Fruit fly (Drosophila melanogaster) whole organism, prepupa: ENCODE data around the gene Cubn2.
A peak's percentile ranks its signal among the peaks of the same experiment; 100 is the strongest.

Experiments used
- Blimp-1 ChIP-seq: fragments of 200-800 bp; sonication (Bioruptor generic); optimal IDR thresholded peaks from 3 replicates; lab custom pipeline; 2017; ENCODE audit warnings: missing biosample characterization, missing genetic modification characterization, mild to moderate bottlenecking, moderate library complexity, missing genetic modification reagents
- CG10631 ChIP-seq: fragments of 200-800 bp; sonication (Bioruptor generic); optimal IDR thresholded peaks from 2 replicates; lab custom pipeline; 2016; ENCODE audit warnings: missing biosample characterization, missing genetic modification characterization
- CG11294 ChIP-seq: fragments of 200-800 bp; sonication (Bioruptor generic); IDR thresholded peaks from 2 replicates; pipeline ENCODE4 v1.3.6; 2022; ENCODE audit warnings: missing biosample characterization, missing genetic modification characterization
- CG11762 ChIP-seq: fragments of 200-800 bp; sonication (Bioruptor generic); optimal IDR thresholded peaks from 3 replicates; lab custom pipeline; 2016; ENCODE audit warnings: missing biosample characterization, missing genetic modification characterization; ENCODE audit not compliant: insufficient read depth
- CG11902 ChIP-seq: fragments of 200-800 bp; sonication (Bioruptor generic); optimal IDR thresholded peaks from 3 replicates; lab custom pipeline; 2016; ENCODE audit warnings: missing biosample characterization, missing genetic modification characterization
- CG15336 ChIP-seq: fragments of 200-800 bp; sonication (Bioruptor generic); IDR thresholded peaks from 2 replicates; pipeline ENCODE4 v1.3.6; 2022; ENCODE audit warnings: missing biosample characterization, missing genetic modification characterization
- CG31627 ChIP-seq: fragments of 200-800 bp; sonication (Bioruptor generic); optimal IDR thresholded peaks from 3 replicates; lab custom pipeline; 2016; ENCODE audit warnings: missing biosample characterization, missing genetic modification characterization
- CG32006 ChIP-seq: fragments of 200-800 bp; sonication (Bioruptor generic); optimal IDR thresholded peaks from 3 replicates; lab custom pipeline; 2017; ENCODE audit warnings: missing biosample characterization, mild to moderate bottlenecking, missing genetic modification characterization
- CG34406 ChIP-seq: fragments of 200-800 bp; sonication (Bioruptor generic); optimal IDR thresholded peaks from 3 replicates; lab custom pipeline; 2016; ENCODE audit warnings: missing biosample characterization, missing genetic modification characterization
- CG6792 ChIP-seq: fragments of 200-800 bp; sonication (Bioruptor generic); optimal IDR thresholded peaks from 3 replicates; lab custom pipeline; 2016; ENCODE audit warnings: missing biosample characterization, missing genetic modification characterization
- CG6808 ChIP-seq: fragments of 200-800 bp; sonication (Bioruptor generic); optimal IDR thresholded peaks from 3 replicates; lab custom pipeline; 2017; ENCODE audit warnings: missing biosample characterization, missing genetic modification characterization, mild to moderate bottlenecking, moderate library complexity, missing genetic modification reagents
- CG6854 ChIP-seq: fragments of 200-800 bp; sonication (Bioruptor generic); optimal IDR thresholded peaks from 2 replicates; lab custom pipeline; 2017; ENCODE audit warnings: missing biosample characterization, mild to moderate bottlenecking, missing genetic modification characterization
- CG7368 ChIP-seq: fragments of 200-800 bp; sonication (Bioruptor generic); optimal IDR thresholded peaks from 3 replicates; lab custom pipeline; 2016; ENCODE audit warnings: missing biosample characterization, missing genetic modification characterization
- CG8119 ChIP-seq: fragments of 200-800 bp; sonication (Bioruptor generic); IDR thresholded peaks from 3 replicates; pipeline ENCODE4 v1.3.6; 2022; ENCODE audit warnings: missing biosample characterization, missing genetic modification characterization
- CG8319 ChIP-seq: fragments of 200-800 bp; sonication (Bioruptor generic); optimal IDR thresholded peaks from 3 replicates; lab custom pipeline; 2016; ENCODE audit warnings: missing biosample characterization, missing genetic modification characterization
- CG8632 ChIP-seq: fragments of 200-800 bp; sonication (Bioruptor generic); optimal IDR thresholded peaks from 3 replicates; lab custom pipeline; 2016; ENCODE audit warnings: missing biosample characterization, missing genetic modification characterization
- CG9139 ChIP-seq: fragments of 200-800 bp; sonication (Bioruptor generic); optimal IDR thresholded peaks from 3 replicates; lab custom pipeline; 2017; ENCODE audit warnings: missing biosample characterization, mild to moderate bottlenecking, missing genetic modification characterization
- Eip75B ChIP-seq: fragments of 200-800 bp; sonication (Bioruptor generic); optimal IDR thresholded peaks from 3 replicates; lab custom pipeline; 2016; ENCODE audit warnings: missing biosample characterization, missing genetic modification characterization
- Eip78C ChIP-seq: fragments of 200-800 bp; sonication (Bioruptor generic); peaks from one replicate; lab custom pipeline; 2016; ENCODE audit warnings: missing biosample characterization, missing genetic modification characterization
- Eip93F ChIP-seq: fragments of 200-800 bp; sonication (Bioruptor generic); optimal IDR thresholded peaks from 2 replicates; lab custom pipeline; 2016; ENCODE audit warnings: missing biosample characterization, mild to moderate bottlenecking, missing genetic modification characterization
- Ets21C ChIP-seq: fragments of 200-800 bp; sonication (Bioruptor generic); optimal IDR thresholded peaks from 3 replicates; lab custom pipeline; 2016; ENCODE audit warnings: missing biosample characterization, missing genetic modification characterization
- Ets96B ChIP-seq: fragments of 200-800 bp; optimal IDR thresholded peaks from 2 replicates; lab custom pipeline; 2019; ENCODE audit warnings: missing biosample characterization, mild to moderate bottlenecking, missing genetic modification characterization, moderate library complexity
- Gug ChIP-seq: fragments of 200-800 bp; sonication (Bioruptor generic); IDR thresholded peaks from 2 replicates; pipeline ENCODE4 v1.3.6; 2022; ENCODE audit warnings: missing biosample characterization, missing genetic modification characterization
- Hr38 ChIP-seq: sonication (Bioruptor generic); optimal IDR thresholded peaks from 2 replicates; lab custom pipeline; 2016; ENCODE audit warnings: missing biosample characterization, missing genetic modification characterization
- Hr39 ChIP-seq: fragments of 200-800 bp; sonication (Bioruptor generic); optimal IDR thresholded peaks from 2 replicates; lab custom pipeline; 2016; ENCODE audit warnings: missing biosample characterization, missing genetic modification characterization
- Met ChIP-seq: fragments of 200-800 bp; sonication (Bioruptor generic); optimal IDR thresholded peaks from 3 replicates; lab custom pipeline; 2016; ENCODE audit warnings: missing biosample characterization, missing genetic modification characterization
- OdsH ChIP-seq: fragments of 200-800 bp; sonication (Bioruptor generic); optimal IDR thresholded peaks from 3 replicates; lab custom pipeline; 2016; ENCODE audit warnings: missing biosample characterization, missing genetic modification characterization
- Sox102F ChIP-seq: fragments of 200-800 bp; sonication (Bioruptor generic); optimal IDR thresholded peaks from 2 replicates; lab custom pipeline; 2016; ENCODE audit warnings: missing biosample characterization, mild to moderate bottlenecking, missing genetic modification characterization
- Sox14 ChIP-seq: fragments of 200-800 bp; sonication (Bioruptor generic); optimal IDR thresholded peaks from 3 replicates; lab custom pipeline; 2016; ENCODE audit warnings: missing biosample characterization, missing genetic modification characterization
- Sox15 ChIP-seq: fragments of 200-800 bp; sonication (Bioruptor generic); optimal IDR thresholded peaks from 3 replicates; lab custom pipeline; 2016; ENCODE audit warnings: missing biosample characterization, missing genetic modification characterization
- acj6 ChIP-seq: fragments of 200-800 bp; sonication (Bioruptor generic); optimal IDR thresholded peaks from 3 replicates; lab custom pipeline; 2016; ENCODE audit warnings: missing biosample characterization, missing genetic modification characterization
- dsx ChIP-seq: fragments of 200-800 bp; optimal IDR thresholded peaks from 3 replicates; lab custom pipeline; 2019; ENCODE audit warnings: missing biosample characterization, mild to moderate bottlenecking, missing genetic modification characterization, moderate library complexity; ENCODE audit not compliant: poor library complexity, severe bottlenecking
- eg ChIP-seq: fragments of 200-800 bp; sonication (Bioruptor generic); IDR thresholded peaks from 3 replicates; pipeline ENCODE4 v1.3.6; 2022; ENCODE audit warnings: missing biosample characterization, missing genetic modification characterization
- esn ChIP-seq: fragments of 200-800 bp; sonication (Bioruptor generic); optimal IDR thresholded peaks from 2 replicates; lab custom pipeline; 2016; ENCODE audit warnings: missing biosample characterization, mild to moderate bottlenecking, missing genetic modification characterization, moderate library complexity
- fd85E ChIP-seq: fragments of 200-800 bp; sonication (Bioruptor generic); optimal IDR thresholded peaks from 3 replicates; lab custom pipeline; 2016; ENCODE audit warnings: missing biosample characterization, missing genetic modification characterization
- fkh ChIP-seq: fragments of 200-800 bp; sonication (Bioruptor generic); optimal IDR thresholded peaks from 3 replicates; lab custom pipeline; 2017; ENCODE audit warnings: missing biosample characterization, mild to moderate bottlenecking, missing genetic modification characterization, moderate library complexity
- pdm3 ChIP-seq: fragments of 200-800 bp; sonication (Bioruptor generic); optimal IDR thresholded peaks from 3 replicates; lab custom pipeline; 2016; ENCODE audit warnings: missing biosample characterization, missing genetic modification characterization
- salr ChIP-seq, 2 experiments: fragments of 200-800 bp; sonication (Bioruptor generic); optimal IDR thresholded peaks; 3 replicates each; lab custom pipeline; 2016 to 2018; ENCODE audit warnings: missing biosample characterization in 2 of 2, missing genetic modification characterization in 2 of 2, mild to moderate bottlenecking in 1 of 2
- spab ChIP-seq: fragments of 200-800 bp; sonication (Bioruptor generic); optimal IDR thresholded peaks from 2 replicates; lab custom pipeline; 2017; ENCODE audit warnings: missing biosample characterization, mild to moderate bottlenecking, missing genetic modification characterization, missing genetic modification reagents
- ss ChIP-seq, 2 experiments: fragments of 200-800 bp; sonication (Bioruptor generic); optimal IDR thresholded peaks; 2 replicates in 1 of 2; 3 replicates in 1 of 2; lab custom pipeline; 2017 to 2018; ENCODE audit warnings: mild to moderate bottlenecking in 2 of 2, missing biosample characterization in 2 of 2, missing genetic modification characterization in 2 of 2, moderate library complexity in 1 of 2
- svp ChIP-seq: fragments of 200-800 bp; sonication (Bioruptor generic); peaks from one replicate; lab custom pipeline; 2016; ENCODE audit warnings: missing biosample characterization, missing genetic modification characterization
- topi ChIP-seq: fragments of 200-800 bp; sonication (Bioruptor generic); optimal IDR thresholded peaks from 3 replicates; lab custom pipeline; 2016; ENCODE audit warnings: missing biosample characterization, missing genetic modification characterization
- vri ChIP-seq: fragments of 200-800 bp; sonication (Bioruptor generic); optimal IDR thresholded peaks from 3 replicates; lab custom pipeline; 2016; ENCODE audit warnings: missing biosample characterization, mild to moderate bottlenecking, missing genetic modification characterization

Gene Cubn2

dm6 chr3L:11814655-11815054 is at the start of gene Cubn2:
TSS of gene Cubn2 (minus strand) at chr3L:11814755.
- TF ChIP-seq CG8119 (GFP tag; lab: Robert Waterston, UW) (no peak), acj6 (GFP tag; lab: Kevin White, UChicago) (no peak), Eip75B (no peak), CG34406 (GFP tag; lab: Kevin White, UChicago) (no peak), Eip93F (GFP tag; lab: Kevin White, UChicago) (no peak), CG8319 (no peak), spab (no peak), Blimp-1 (GFP tag; lab: Kevin White, UChicago) (no peak), CG32006 (GFP tag; lab: Kevin White, UChicago) (no peak), CG11762 (no peak), dsx (GFP tag; lab: Kevin White, UChicago) (no peak), Hr38 (GFP tag; lab: Kevin White, UChicago) (no peak), svp (GFP tag; lab: Kevin White, UChicago) (no peak), CG15336 (no peak), CG6792 (no peak), CG31627 (GFP tag; lab: Kevin White, UChicago) (no peak)

dm6 chr3L:11863587-11863986 is 49.0 kb upstream of the Cubn2 start:
- TF ChIP-seq CG11294 (GFP tag; lab: Robert Waterston, UW) (no peak), svp (GFP tag; lab: Kevin White, UChicago) (peak; percentile 43), fkh (GFP tag; lab: Kevin White, UChicago) (no peak), CG6792 (no peak), Hr39 (GFP tag; lab: Kevin White, UChicago) (no peak), fd85E (GFP tag; lab: Kevin White, UChicago) (no peak), Sox102F (no peak), vri (GFP tag; lab: Kevin White, UChicago) (no peak), pdm3 (no peak), Ets96B (peak; percentile 34), CG32006 (GFP tag; lab: Kevin White, UChicago) (peak; percentile 11), Gug (no peak), Sox15 (GFP tag; lab: Kevin White, UChicago) (no peak), OdsH (GFP tag; lab: Kevin White, UChicago) (no peak), Eip75B (no peak), CG15336 (no peak), CG6854 (GFP tag; lab: Kevin White, UChicago) (no peak), CG7368 (GFP tag; lab: Kevin White, UChicago) (no peak), esn (GFP tag; lab: Kevin White, UChicago) (no peak), spab (no peak), Blimp-1 (GFP tag; lab: Kevin White, UChicago) (no peak), CG8632 (GFP tag; lab: Kevin White, UChicago) (no peak), CG9139 (GFP tag; lab: Kevin White, UChicago) (no peak), topi (GFP tag; lab: Kevin White, UChicago) (no peak), Ets21C (GFP tag; lab: Kevin White, UChicago) (no peak), salr (GFP tag; optimal IDR thresholded peaks at IDR 0.05; lab: Kevin White, UChicago) (no peak), eg (no peak), Eip78C (GFP tag; lab: Kevin White, UChicago) (peak; percentile 46), CG6808 (GFP tag; lab: Kevin White, UChicago) (peak; percentile 13), dsx (GFP tag; lab: Kevin White, UChicago) (peak; percentile 8), CG10631 (GFP tag; lab: Kevin White, UChicago) (peak; percentile 16), Sox14 (GFP tag; lab: Kevin White, UChicago) (no peak), CG11902 (GFP tag; lab: Kevin White, UChicago) (no peak), Met (GFP tag; lab: Kevin White, UChicago) (no peak), ss (GFP tag; optimal IDR thresholded peaks at IDR 0.05; lab: Kevin White, UChicago) (peak in 1 of 2 experiments; percentile 36)
